Worm (Caenorhabditis elegans) whole organism, late embryonic: ENCODE data around the gene F59G1.8.

Experiments
- C38D4.7 ChIP-seq: fragments of 200-800 bp; sonication (Bioruptor generic); optimal IDR thresholded peaks from 2 replicates; lab custom pipeline; 2018; ENCODE audit warnings: mild to moderate bottlenecking, missing genetic modification characterization, moderate library complexity, missing compliant biosample characterization
- F13H6.1 ChIP-seq: sonication (generic microtip); optimal IDR thresholded peaks from 2 replicates; lab custom pipeline; 2016; ENCODE audit warnings: missing genetic modification characterization, missing compliant biosample characterization
- K02D7.2 ChIP-seq: sonication (generic microtip); optimal IDR thresholded peaks from 2 replicates; lab custom pipeline; 2017; ENCODE audit warnings: mild to moderate bottlenecking, missing genetic modification characterization, missing compliant biosample characterization
- T23F11.4 ChIP-seq: fragments of 200-800 bp; sonication (Bioruptor generic); optimal IDR thresholded peaks from 2 replicates; lab custom pipeline; 2018; ENCODE audit warnings: mild to moderate bottlenecking, missing genetic modification characterization, missing compliant biosample characterization
- ama-1 ChIP-seq: fragments of 150-350 bp; optimal IDR thresholded peaks from 2 replicates; lab custom pipeline; 2014
- ceh-22 ChIP-seq: sonication (generic microtip); optimal IDR thresholded peaks from 2 replicates; lab custom pipeline; 2017; ENCODE audit warnings: missing biosample characterization, missing genetic modification characterization
- ceh-24 ChIP-seq: sonication (generic microtip); optimal IDR thresholded peaks from 2 replicates; lab custom pipeline; 2016; ENCODE audit warnings: mild to moderate bottlenecking, missing genetic modification characterization, missing compliant biosample characterization
- ceh-31 ChIP-seq: sonication (generic microtip); optimal IDR thresholded peaks from 2 replicates; lab custom pipeline; 2016; ENCODE audit warnings: missing genetic modification characterization, missing compliant biosample characterization
- ceh-34 ChIP-seq: sonication (generic microtip); optimal IDR thresholded peaks from 2 replicates; lab custom pipeline; 2016; ENCODE audit warnings: mild to moderate bottlenecking, missing genetic modification characterization, missing compliant biosample characterization
- ceh-45 ChIP-seq: fragments of 200-800 bp; sonication (Bioruptor generic); IDR thresholded peaks from 2 replicates; pipeline ENCODE4 v1.3.6; 2022; ENCODE audit warnings: missing genetic modification reagents, missing genetic modification characterization, missing compliant biosample characterization
- ceh-48 ChIP-seq: sonication (generic microtip); optimal IDR thresholded peaks from 2 replicates; lab custom pipeline; 2016; ENCODE audit warnings: missing genetic modification characterization, inconsistent platforms, missing compliant biosample characterization
- ceh-6 ChIP-seq: fragments of 200-800 bp; sonication (Bioruptor generic); optimal IDR thresholded peaks from 2 replicates; lab custom pipeline; 2018; ENCODE audit warnings: mild to moderate bottlenecking, missing genetic modification characterization, missing compliant biosample characterization
- ceh-9 ChIP-seq: sonication (generic microtip); optimal IDR thresholded peaks from 2 replicates; lab custom pipeline; 2016; ENCODE audit warnings: mild to moderate bottlenecking, missing genetic modification characterization, inconsistent platforms, missing compliant biosample characterization
- dmd-4 ChIP-seq: sonication (generic microtip); optimal IDR thresholded peaks from 2 replicates; lab custom pipeline; 2016; ENCODE audit warnings: borderline replicate concordance, missing genetic modification characterization, missing compliant biosample characterization
- elt-2 ChIP-seq: sonication (generic microtip); optimal IDR thresholded peaks from 2 replicates; lab custom pipeline; 2016; ENCODE audit warnings: missing genetic modification reagents, missing genetic modification characterization, missing compliant biosample characterization
- eyg-1 ChIP-seq: sonication (generic microtip); optimal IDR thresholded peaks from 2 replicates; lab custom pipeline; 2016; ENCODE audit warnings: missing genotype, missing genetic modification characterization, missing compliant biosample characterization
- fkh-10 ChIP-seq: fragments of 150-350 bp; optimal IDR thresholded peaks from 2 replicates; lab custom pipeline; 2014; ENCODE audit warnings: missing biosample characterization, missing genetic modification reagents, missing genetic modification characterization
- gmeb-2 ChIP-seq: sonication (generic microtip); optimal IDR thresholded peaks from 2 replicates; lab custom pipeline; 2016; ENCODE audit warnings: missing genetic modification characterization, inconsistent platforms, missing compliant biosample characterization
- hlh-15 ChIP-seq: sonication (generic microtip); optimal IDR thresholded peaks from 2 replicates; lab custom pipeline; 2016; ENCODE audit warnings: missing genetic modification characterization, missing compliant biosample characterization
- hlh-6 ChIP-seq: sonication (generic microtip); optimal IDR thresholded peaks from 2 replicates; lab custom pipeline; 2016; ENCODE audit warnings: missing genotype, missing genetic modification characterization, missing compliant biosample characterization
- hlh-8 ChIP-seq: sonication (generic microtip); optimal IDR thresholded peaks from 2 replicates; lab custom pipeline; 2016; ENCODE audit warnings: missing genotype, missing genetic modification characterization, missing compliant biosample characterization
- lin-11 ChIP-seq: fragments of 200-800 bp; sonication (Bioruptor generic); optimal IDR thresholded peaks from 2 replicates; lab custom pipeline; 2018; ENCODE audit warnings: mild to moderate bottlenecking, missing genetic modification characterization, missing compliant biosample characterization
- mec-3 ChIP-seq: sonication (generic microtip); optimal IDR thresholded peaks from 2 replicates; lab custom pipeline; 2016; ENCODE audit warnings: borderline replicate concordance, missing genetic modification characterization, missing compliant biosample characterization
- nfya-1 ChIP-seq: sonication (generic microtip); optimal IDR thresholded peaks from 2 replicates; lab custom pipeline; 2017; ENCODE audit warnings: missing genetic modification characterization, mild to moderate bottlenecking, missing compliant biosample characterization, antibody characterized with exemption, moderate library complexity
- nhr-232 ChIP-seq: sonication (generic microtip); optimal IDR thresholded peaks from 2 replicates; lab custom pipeline; 2016; ENCODE audit warnings: missing genetic modification characterization, missing compliant biosample characterization
- pag-3 ChIP-seq: sonication (generic microtip); optimal IDR thresholded peaks from 2 replicates; lab custom pipeline; 2016; ENCODE audit warnings: missing compliant biosample characterization, missing genetic modification characterization, borderline replicate concordance
- pat-9 ChIP-seq: fragments of 200-800 bp; sonication (Bioruptor generic); optimal IDR thresholded peaks from 2 replicates; lab custom pipeline; 2018; ENCODE audit warnings: mild to moderate bottlenecking, missing genetic modification characterization, moderate library complexity, missing compliant biosample characterization
- pha-4 ChIP-seq: fragments of 150-350 bp; optimal IDR thresholded peaks from 2 replicates; lab custom pipeline; 2018; ENCODE audit warnings: missing biosample characterization, missing genetic modification reagents, missing genetic modification characterization
- pqm-1 ChIP-seq: sonication (generic microtip); optimal IDR thresholded peaks from 2 replicates; lab custom pipeline; 2016; ENCODE audit warnings: missing genetic modification characterization, missing compliant biosample characterization
- sdc-2 ChIP-seq: sonication (generic microtip); optimal IDR thresholded peaks from 2 replicates; lab custom pipeline; 2016; ENCODE audit warnings: missing genotype, missing genetic modification characterization, missing compliant biosample characterization
- sox-4 ChIP-seq: sonication (generic microtip); optimal IDR thresholded peaks from 2 replicates; lab custom pipeline; 2017; ENCODE audit warnings: mild to moderate bottlenecking, missing genetic modification characterization, inconsistent platforms, missing compliant biosample characterization
- tbx-2 ChIP-seq: sonication (generic microtip); optimal IDR thresholded peaks from 2 replicates; lab custom pipeline; 2016; ENCODE audit warnings: missing genetic modification characterization, missing compliant biosample characterization
- tbx-7 ChIP-seq: sonication (generic microtip); optimal IDR thresholded peaks from 2 replicates; lab custom pipeline; 2016; ENCODE audit warnings: missing genotype, missing genetic modification characterization, missing compliant biosample characterization
- ttx-3 ChIP-seq: sonication (generic microtip); optimal IDR thresholded peaks from 2 replicates; lab custom pipeline; 2016; ENCODE audit warnings: missing genetic modification reagents, missing genetic modification characterization, missing compliant biosample characterization
- unc-3 ChIP-seq, 2 experiments: fragments of 200-800 bp in 1 of 2; sonication (Bioruptor generic) in 1 of 2; sonication (generic microtip) in 1 of 2; conservative IDR thresholded peaks in 1 of 2; optimal IDR thresholded peaks in 1 of 2; 2 replicates each; pipeline versions ENCODE4 v1.3.6 to Lab custom; 2016 to 2022; ENCODE audit warnings: missing compliant biosample characterization in 2 of 2, missing genetic modification characterization in 2 of 2, missing genetic modification reagents in 1 of 2
- unc-42 ChIP-seq: sonication (generic microtip); optimal IDR thresholded peaks from 2 replicates; lab custom pipeline; 2016; ENCODE audit warnings: missing genotype, missing genetic modification characterization, missing compliant biosample characterization
- ztf-16 ChIP-seq: sonication (generic microtip); optimal IDR thresholded peaks from 2 replicates; lab custom pipeline; 2017; ENCODE audit warnings: missing genetic modification characterization, missing compliant biosample characterization

Gene F59G1.8

DNA sequence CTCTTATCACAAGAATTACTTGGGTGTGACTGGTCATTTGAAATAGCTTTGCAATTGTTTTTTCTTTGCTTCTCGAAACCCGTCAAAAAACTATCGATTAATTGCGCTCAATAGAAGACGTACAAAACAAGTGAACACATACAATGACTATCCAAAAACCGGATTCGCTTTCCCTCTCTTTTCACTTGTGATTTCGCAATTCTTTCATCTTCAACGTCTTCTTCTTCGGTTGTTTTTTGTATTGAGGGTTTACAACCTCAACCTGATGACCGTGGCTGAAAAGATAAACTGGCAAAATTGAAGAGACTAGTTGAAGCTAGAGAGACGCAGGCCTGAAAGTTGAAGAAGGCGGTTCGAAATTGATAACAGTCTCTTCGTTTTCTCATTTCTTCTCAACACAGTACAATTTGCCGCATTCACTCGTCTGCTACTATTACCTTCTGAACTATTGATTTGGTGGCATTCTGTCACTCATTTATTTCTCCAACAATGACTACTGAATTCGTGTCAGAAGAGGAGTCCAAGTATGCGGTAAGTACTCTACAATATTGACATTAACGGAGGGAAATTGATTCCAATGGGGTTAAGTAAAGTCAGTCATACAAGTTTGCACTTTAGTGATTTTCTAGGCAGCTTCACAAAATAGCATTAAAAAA, 20.3 kb upstream of the F59G1.8 start:
- TF ChIP-seq mec-3 (tag; lab: Kevin White, UChicago), result no peak
- TF ChIP-seq pha-4 (tag; lab: Kevin White, UChicago), result no peak
- TF ChIP-seq pqm-1, result no peak
- no peak for TF ChIP-seq K02D7.2 (tag; lab: Kevin White, UChicago)
- no peak for TF ChIP-seq ttx-3 (tag; lab: Kevin White, UChicago)
- no peak for TF ChIP-seq tbx-7
- TF ChIP-seq T23F11.4 (GFP tag; lab: Kevin White, UChicago), result no peak
- TF ChIP-seq ceh-48 (tag; lab: Kevin White, UChicago), result no peak
- TF ChIP-seq hlh-8 (tag; lab: Kevin White, UChicago), result no peak
- no peak for TF ChIP-seq ceh-6 (GFP tag; lab: Kevin White, UChicago)
- no peak for TF ChIP-seq ztf-16 (tag; lab: Kevin White, UChicago)
- TF ChIP-seq unc-42 (tag; lab: Kevin White, UChicago), result no peak
- no peak for TF ChIP-seq ceh-9 (tag; lab: Kevin White, UChicago)
- TF ChIP-seq ceh-34, result no peak
- TF ChIP-seq sdc-2 (tag; lab: Kevin White, UChicago), result no peak
- no peak for TF ChIP-seq ceh-45 (GFP tag; lab: Robert Waterston, UW)
- TF ChIP-seq ceh-24 (tag; lab: Kevin White, UChicago), result no peak

DNA sequence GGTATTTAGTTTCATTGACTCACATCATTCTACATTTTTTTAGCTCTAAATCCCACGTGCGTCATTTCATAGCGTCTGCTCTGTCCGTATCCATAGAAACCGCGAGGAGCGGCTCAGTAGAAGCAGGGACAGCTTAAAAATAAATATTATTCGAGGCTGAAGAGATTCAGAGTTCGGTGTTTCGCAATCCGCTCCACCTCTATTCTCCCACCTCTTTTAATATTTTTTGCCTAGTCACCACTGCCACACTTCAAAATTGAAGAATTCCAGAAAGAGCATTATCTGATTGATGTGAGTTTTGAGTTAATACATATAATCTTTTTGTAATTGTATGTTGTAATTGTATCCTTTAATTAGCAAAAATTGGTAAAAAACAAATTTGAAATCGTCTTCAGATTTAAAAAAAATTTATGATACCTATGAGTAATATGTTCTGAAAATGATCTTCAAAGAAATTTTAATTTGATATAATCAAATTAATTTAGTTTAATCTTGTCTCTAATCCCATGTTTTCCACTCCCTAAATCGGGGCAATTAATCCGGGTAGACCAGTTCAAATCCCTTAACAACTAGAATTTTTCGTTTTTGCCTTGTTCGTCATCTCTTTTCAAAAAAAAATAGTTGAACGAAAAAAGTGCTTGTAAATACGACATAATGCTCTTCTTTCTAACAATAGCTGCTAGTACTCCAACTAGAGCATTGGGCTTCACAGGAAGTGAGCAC, 16.8 kb upstream of the F59G1.8 start:
- TF ChIP-seq nhr-232 (tag; lab: Kevin White, UChicago) (no peak), ceh-9 (tag; lab: Kevin White, UChicago) (no peak), nfya-1 (no peak), ztf-16 (tag; lab: Kevin White, UChicago) (no peak), hlh-15 (tag; lab: Kevin White, UChicago) (no peak), ceh-31 (no peak), ceh-22 (tag; lab: Kevin White, UChicago) (no peak), pat-9 (no peak), mec-3 (tag; lab: Kevin White, UChicago) (no peak), C38D4.7 (no peak), elt-2 (no peak), ceh-48 (tag; lab: Kevin White, UChicago) (no peak), fkh-10 (GFP tag; lab: Kevin White, UChicago) (no peak), F13H6.1 (tag; lab: Kevin White, UChicago) (no peak)
- TF ChIP-seq, all 69 proteins: peak for 0

DNA sequence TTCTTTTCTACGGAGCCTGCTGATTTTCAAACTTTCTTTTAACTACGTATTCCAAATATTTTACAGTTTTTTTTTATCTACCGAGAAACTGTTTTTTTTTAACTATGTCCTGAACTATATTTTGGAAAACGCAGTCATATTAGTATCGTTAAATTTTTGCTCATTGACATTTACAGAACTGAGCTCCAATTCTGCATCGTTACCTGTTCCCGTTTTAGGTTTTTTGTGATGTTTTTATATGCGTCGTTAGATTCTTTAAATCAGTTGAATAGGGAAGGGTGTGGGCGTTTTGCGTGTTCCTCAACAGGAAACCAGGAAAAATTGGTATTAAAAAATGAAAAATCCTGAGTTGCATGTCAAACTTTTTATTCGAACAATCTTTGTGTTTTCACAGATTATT, 13.6 kb upstream of the F59G1.8 start:
- no peak for TF ChIP-seq sox-4
- TF ChIP-seq ceh-22 (tag; lab: Kevin White, UChicago), result no peak
- TF ChIP-seq ceh-24 (tag; lab: Kevin White, UChicago), result no peak
- TF ChIP-seq eyg-1 (tag; lab: Kevin White, UChicago), result no peak
- TF ChIP-seq ceh-48 (tag; lab: Kevin White, UChicago), result no peak
- no peak for TF ChIP-seq ama-1
- no peak for TF ChIP-seq unc-3 (GFP tag; conservative IDR thresholded peaks at IDR 0.05; lab: Robert Waterston, UW)
- TF ChIP-seq unc-3 (tag; optimal IDR thresholded peaks at IDR 0.05; lab: Kevin White, UChicago), result no peak

ce11 chrII:5895870-5896269, 10.5 kb upstream of the F59G1.8 start, which contains the start of gene F59G1.4:
TSS of gene F59G1.4 (plus strand) at chrII:5896170.
- TF ChIP-seq T23F11.4 (GFP tag; lab: Kevin White, UChicago) (no peak), ceh-48 (tag; lab: Kevin White, UChicago) (no peak), dmd-4 (tag; lab: Kevin White, UChicago) (no peak), pat-9 (no peak), ceh-34 (no peak), pag-3 (tag; lab: Kevin White, UChicago) (no peak), lin-11 (tag; lab: Kevin White, UChicago) (no peak), tbx-2 (tag; lab: Kevin White, UChicago) (no peak), hlh-6 (tag; lab: Kevin White, UChicago) (no peak), gmeb-2 (tag; lab: Kevin White, UChicago) (no peak)
